Fruit fly (Drosophila melanogaster): ENCODE measurements around the gene CG3164.

CG3164 gene

DNA sequence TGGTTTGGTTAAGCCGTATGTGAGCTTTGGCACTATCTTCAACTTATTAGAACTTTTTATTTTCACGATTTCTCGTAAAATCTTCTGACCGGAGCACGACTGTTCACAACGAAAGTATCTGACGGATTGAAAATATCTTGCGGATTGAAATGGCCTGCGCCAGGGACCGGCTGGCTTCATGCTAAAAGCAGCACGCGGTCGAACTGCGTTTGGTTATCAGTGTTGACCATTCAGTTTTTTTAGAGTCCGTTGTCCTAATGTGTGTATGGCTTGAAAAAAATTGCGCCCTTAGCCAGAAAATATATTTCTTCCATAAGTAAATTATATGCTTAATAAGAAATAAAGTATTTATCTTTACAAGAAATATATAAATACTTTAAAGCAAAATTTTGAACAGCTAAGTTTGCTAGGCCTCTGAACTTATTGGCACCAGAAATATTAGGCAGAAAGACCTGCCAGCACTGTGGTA lies 43.3 kb downstream of the CG3164 start, which contains the start of gene net (continued):
- TF ChIP-seq Ets97D (GFP tag; optimal IDR thresholded peaks at IDR 0.05) = no peak
- peak; percentile 29 for TF ChIP-seq CG2116 (GFP tag; optimal IDR thresholded peaks at IDR 0.05)
- TF ChIP-seq emc (GFP tag; optimal IDR thresholded peaks at IDR 0.05) = no peak
- peak; percentile 31 for TF ChIP-seq CG6813 (GFP tag; optimal IDR thresholded peaks at IDR 0.05)
- TF ChIP-seq ranshi (GFP tag; IDR thresholded peaks at IDR 0.05) = peak; percentile 25; the same call in 1 of the 2 replicates
- TF ChIP-seq jing (GFP tag; optimal IDR thresholded peaks at IDR 0.05) = peak; percentile 14
- peak; percentile 74 for TF ChIP-seq CG9932 (GFP tag; IDR thresholded peaks at IDR 0.05)
- peak; percentile 80 for TF ChIP-seq CG10147 (GFP tag; optimal IDR thresholded peaks at IDR 0.05)
- TF ChIP-seq CG3838 (GFP tag; optimal IDR thresholded peaks at IDR 0.05) = no peak
- TF ChIP-seq CG6654 (GFP tag; optimal IDR thresholded peaks at IDR 0.05) = peak; percentile 13
- TF ChIP-seq CG10565 (GFP tag; optimal IDR thresholded peaks at IDR 0.05) = no peak
- peak; percentile 54 for TF ChIP-seq Xbp1 (GFP tag; optimal IDR thresholded peaks at IDR 0.05)
- no peak for TF ChIP-seq knrl (GFP tag; IDR thresholded peaks at IDR 0.05; ENCODE audit: partially characterized antibody)
- peak; percentile 70 for TF ChIP-seq salm (tag; optimal IDR thresholded peaks at IDR 0.05)
- TF ChIP-seq CG11093 (GFP tag; IDR thresholded peaks at IDR 0.05) = 0 out of 3 replicates have a peak, but pooled peaks have one; percentile 38
- peak; percentile 64 for TF ChIP-seq nmo (GFP tag; optimal IDR thresholded peaks at IDR 0.05)
- TF ChIP-seq CG12299 (tag; optimal IDR thresholded peaks at IDR 0.05) = peak; percentile 72
- TF ChIP-seq Tbp (GFP tag; optimal IDR thresholded peaks at IDR 0.05) = no peak
- peak; percentile 62 for TF ChIP-seq Oli (tag; optimal IDR thresholded peaks at IDR 0.05)
- TF ChIP-seq tll (GFP tag; optimal IDR thresholded peaks at IDR 0.05) = no peak
- TF ChIP-seq CG13775 (GFP tag; optimal IDR thresholded peaks at IDR 0.05) = peak; percentile 59
- no peak for TF ChIP-seq CG31365 (tag; optimal IDR thresholded peaks at IDR 0.05)
- TF ChIP-seq Vsx1 (GFP tag; optimal IDR thresholded peaks at IDR 0.05) = peak; percentile 46
- TF ChIP-seq CG4404 (GFP tag; IDR thresholded peaks at IDR 0.05) = no peak
- TF ChIP-seq CG10321 (GFP tag; IDR thresholded peaks at IDR 0.05) = no peak
- TF ChIP-seq slou (GFP tag; optimal IDR thresholded peaks at IDR 0.05) = no peak
- peak; percentile 51 for TF ChIP-seq ind (GFP tag; optimal IDR thresholded peaks at IDR 0.05)
- TF ChIP-seq CG14014 (GFP tag; IDR thresholded peaks at IDR 0.05) = peak; percentile 79; the same call in 1 of the 2 replicates
- TF ChIP-seq CG12769 (tag; optimal IDR thresholded peaks at IDR 0.05) = peak; percentile 68
- TF ChIP-seq CG30020 (tag; optimal IDR thresholded peaks at IDR 0.05) = peak; percentile 30
- peak; percentile 39; the same call in 1 of the 3 replicates for TF ChIP-seq CG14050 (GFP tag; IDR thresholded peaks at IDR 0.05)
- peak; percentile 34; the same call in 1 of the 2 replicates for TF ChIP-seq esg (GFP tag; conservative IDR thresholded peaks at IDR 0.05)
- no peak for TF ChIP-seq psq (GFP tag; optimal IDR thresholded peaks at IDR 0.05)
- TF ChIP-seq schlank (tag; optimal IDR thresholded peaks at IDR 0.05) = peak; percentile 62
- TF ChIP-seq toy (GFP tag; IDR thresholded peaks at IDR 0.05) = no peak
- peak; percentile 85 for TF ChIP-seq CoRest (tag; optimal IDR thresholded peaks at IDR 0.05)
- peak; percentile 85 for TF ChIP-seq CG3281 (GFP tag; optimal IDR thresholded peaks at IDR 0.05)
- peak; percentile 63 for TF ChIP-seq unpg (GFP tag; optimal IDR thresholded peaks at IDR 0.05)
- TF ChIP-seq CG18011 (GFP tag; optimal IDR thresholded peaks at IDR 0.05) = no peak
- TF ChIP-seq crol (GFP tag; IDR thresholded peaks at IDR 0.05) = no peak
- TF ChIP-seq CG11723 (GFP tag; optimal IDR thresholded peaks at IDR 0.05) = peak; percentile 63
- no peak for TF ChIP-seq Dip3 (GFP tag; optimal IDR thresholded peaks at IDR 0.05)
- peak; percentile 26; the same call in 1 of the 2 replicates for TF ChIP-seq CG10366 (GFP tag; IDR thresholded peaks at IDR 0.05)
- peak; percentile 42 for TF ChIP-seq trem (tag; optimal IDR thresholded peaks at IDR 0.05)
- TF ChIP-seq wdn (GFP tag; IDR thresholded peaks at IDR 0.05) = no peak
- TF ChIP-seq jumu (GFP tag; optimal IDR thresholded peaks at IDR 0.05) = no peak
- no peak for TF ChIP-seq Mes4 (GFP tag; optimal IDR thresholded peaks at IDR 0.05)
- no peak for TF ChIP-seq Nf-YA (GFP tag; IDR thresholded peaks at IDR 0.05)
- TF ChIP-seq Med (GFP tag) = peak; percentile 84
- no peak for TF ChIP-seq Aef1 (GFP tag; IDR thresholded peaks at IDR 0.05)
- peak; percentile 79 for TF ChIP-seq HmgZ (tag; optimal IDR thresholded peaks at IDR 0.05)

Data from whole organism, embryonic.